Worm (Caenorhabditis elegans) whole organism, L4 larva: ENCODE measurements around the gene Y54G2A.40.

Experiments
- D1046.2 ChIP-seq: fragments of 200-800 bp; sonication (Bioruptor generic); IDR thresholded peaks from 2 replicates; pipeline ENCODE4 v1.3.6; 2022; ENCODE audit warnings: missing genetic modification characterization, missing compliant biosample characterization
- F26F4.8 ChIP-seq: fragments of 200-800 bp; sonication (Bioruptor generic); conservative IDR thresholded peaks from 2 replicates; pipeline ENCODE4 v1.3.6; 2022; ENCODE audit warnings: missing genetic modification characterization, missing compliant biosample characterization
- R02D3.7 ChIP-seq: fragments of 150-350 bp; sonication (generic microtip); optimal IDR thresholded peaks from 3 replicates; lab custom pipeline; 2014; ENCODE audit warnings: missing biosample characterization, missing genetic modification characterization
- T26A8.4 ChIP-seq: fragments of 200-800 bp; sonication (Bioruptor generic); IDR thresholded peaks from 2 replicates; pipeline ENCODE4 v1.3.6; 2022; ENCODE audit warnings: missing genetic modification characterization, missing compliant biosample characterization
- Y5F2A.4 ChIP-seq: fragments of 200-800 bp; sonication (Bioruptor generic); optimal IDR thresholded peaks from 2 replicates; lab custom pipeline; 2018; ENCODE audit warnings: mild to moderate bottlenecking, missing genetic modification characterization, missing compliant biosample characterization
- ZK546.5 ChIP-seq, 2 experiments: sonication (generic microtip); optimal IDR thresholded peaks; 2 replicates each; lab custom pipeline; 2017; ENCODE audit warnings: missing biosample characterization in 2 of 2, missing genetic modification characterization in 2 of 2
- aha-1 ChIP-seq: fragments of 150-350 bp; peaks from one replicate; lab custom pipeline; 2014; ENCODE audit warnings: missing biosample characterization, missing genetic modification characterization
- ama-1 ChIP-seq: fragments of 150-350 bp; optimal IDR thresholded peaks from 2 replicates; lab custom pipeline; 2014; ENCODE audit warnings: inconsistent platforms, mixed read lengths
- arid-1 ChIP-seq: fragments of 200-800 bp; sonication (Bioruptor generic); conservative IDR thresholded peaks from 2 replicates; pipeline ENCODE4 v1.3.6; 2022; ENCODE audit warnings: missing genetic modification reagents, missing genetic modification characterization, missing compliant biosample characterization
- ceh-20 ChIP-seq: fragments of 200-800 bp; sonication (Bioruptor generic); IDR thresholded peaks from 2 replicates; pipeline ENCODE4 v1.3.6; 2022; ENCODE audit warnings: missing genetic modification reagents, missing genetic modification characterization, missing compliant biosample characterization
- ceh-32 ChIP-seq: sonication (generic microtip); optimal IDR thresholded peaks from 2 replicates; lab custom pipeline; 2016; ENCODE audit warnings: mild to moderate bottlenecking, missing genetic modification characterization, missing compliant biosample characterization; ENCODE audit not compliant: poor library complexity
- ceh-44 ChIP-seq: fragments of 200-800 bp; sonication (Bioruptor generic); IDR thresholded peaks from 2 replicates; pipeline ENCODE4 v1.3.6; 2022; ENCODE audit warnings: missing genetic modification reagents, missing genetic modification characterization, missing compliant biosample characterization
- ceh-62 ChIP-seq: sonication (generic microtip); optimal IDR thresholded peaks from 2 replicates; lab custom pipeline; 2017; ENCODE audit warnings: missing biosample characterization, missing genetic modification characterization
- daf-16 ChIP-seq, 3 experiments: sonication (generic microtip); optimal IDR thresholded peaks; 2 replicates each; lab custom pipeline; 2016 to 2017; ENCODE audit warnings: missing genetic modification characterization in 3 of 3, missing genetic modification reagents in 3 of 3, mild to moderate bottlenecking in 2 of 3, missing compliant biosample characterization in 2 of 3, missing biosample characterization in 1 of 3, moderate library complexity in 1 of 3
- dmd-6 ChIP-seq: fragments of 200-800 bp; sonication (Bioruptor generic); IDR thresholded peaks from 2 replicates; pipeline ENCODE4 v1.3.6; 2022; ENCODE audit warnings: missing genetic modification reagents, missing genetic modification characterization, missing compliant biosample characterization
- dmd-8 ChIP-seq: fragments of 200-800 bp; sonication (Bioruptor generic); IDR thresholded peaks from 2 replicates; pipeline ENCODE4 v1.3.6; 2022; ENCODE audit warnings: missing genetic modification characterization, missing compliant biosample characterization
- duxl-1 ChIP-seq: sonication (generic microtip); optimal IDR thresholded peaks from 2 replicates; lab custom pipeline; 2016; ENCODE audit warnings: mild to moderate bottlenecking, missing genetic modification characterization, moderate library complexity, missing compliant biosample characterization; ENCODE audit not compliant: poor library complexity
- fkh-10 ChIP-seq: fragments of 150-350 bp; optimal IDR thresholded peaks from 2 replicates; lab custom pipeline; 2014; ENCODE audit warnings: missing biosample characterization, missing genetic modification reagents, missing genetic modification characterization
- gei-8 ChIP-seq: fragments of 200-800 bp; sonication (Bioruptor generic); optimal IDR thresholded peaks from 2 replicates; lab custom pipeline; 2018; ENCODE audit warnings: mild to moderate bottlenecking, missing genetic modification characterization, missing compliant biosample characterization
- hlh-11 ChIP-seq: fragments of 200-800 bp; sonication (Bioruptor generic); optimal IDR thresholded peaks from 2 replicates; lab custom pipeline; 2018; ENCODE audit warnings: mild to moderate bottlenecking, missing genetic modification characterization, missing compliant biosample characterization
- hlh-30 ChIP-seq: sonication (generic microtip); optimal IDR thresholded peaks from 2 replicates; lab custom pipeline; 2017; ENCODE audit warnings: antibody characterized with exemption, mild to moderate bottlenecking, missing genetic modification characterization, missing compliant biosample characterization; ENCODE audit not compliant: insufficient read depth
- jun-1 ChIP-seq: fragments of 150-350 bp; optimal IDR thresholded peaks from 2 replicates; lab custom pipeline; 2014; ENCODE audit warnings: missing biosample characterization, missing genetic modification reagents, missing genetic modification characterization
- lim-7 ChIP-seq: fragments of 200-800 bp; sonication (Bioruptor generic); IDR thresholded peaks from 2 replicates; pipeline ENCODE4 v1.3.6; 2022; ENCODE audit warnings: missing genetic modification characterization, missing compliant biosample characterization
- lin-1 ChIP-seq: fragments of 200-800 bp; sonication (Bioruptor generic); IDR thresholded peaks from 2 replicates; pipeline ENCODE4 v1.3.6; 2022; ENCODE audit warnings: missing genetic modification reagents, missing genetic modification characterization, missing compliant biosample characterization
- lin-38 ChIP-seq: fragments of 200-800 bp; sonication (Bioruptor generic); IDR thresholded peaks from 2 replicates; pipeline ENCODE4 v1.3.6; 2022; ENCODE audit warnings: missing genetic modification reagents, missing genetic modification characterization, missing compliant biosample characterization
- lsy-2 ChIP-seq, 2 experiments: fragments of 150-350 bp in 1 of 2; sonication (generic microtip) in 1 of 2; optimal IDR thresholded peaks; 2 replicates each; lab custom pipeline; 2014 to 2017; ENCODE audit warnings: missing biosample characterization in 2 of 2, missing genetic modification characterization in 2 of 2
- mdt-29 ChIP-seq: fragments of 200-800 bp; sonication (Bioruptor generic); IDR thresholded peaks from 2 replicates; pipeline ENCODE4 v1.3.6; 2022; ENCODE audit warnings: missing genetic modification reagents, missing genetic modification characterization, missing compliant biosample characterization
- mep-1 ChIP-seq: fragments of 150-350 bp; sonication (generic microtip); optimal IDR thresholded peaks from 3 replicates; lab custom pipeline; 2014; ENCODE audit warnings: missing biosample characterization, missing genetic modification characterization
- mes-2 ChIP-seq: sonication (generic microtip); optimal IDR thresholded peaks from 2 replicates; lab custom pipeline; 2016; ENCODE audit warnings: missing genotype, mild to moderate bottlenecking, missing genetic modification characterization, missing compliant biosample characterization; ENCODE audit not compliant: poor library complexity, severe bottlenecking
- mxl-2 ChIP-seq: fragments of 200-800 bp; sonication (Bioruptor generic); conservative IDR thresholded peaks from 2 replicates; pipeline ENCODE4 v1.3.6; 2022; ENCODE audit warnings: missing genetic modification reagents, missing genetic modification characterization, missing compliant biosample characterization
- mxl-3 ChIP-seq: fragments of 200-800 bp; sonication (Bioruptor generic); optimal IDR thresholded peaks from 2 replicates; lab custom pipeline; 2018; ENCODE audit warnings: mild to moderate bottlenecking, missing genetic modification characterization, missing compliant biosample characterization
- nhr-11 ChIP-seq: fragments of 150-350 bp; optimal IDR thresholded peaks from 2 replicates; lab custom pipeline; 2014; ENCODE audit warnings: missing biosample characterization, missing genetic modification characterization
- nhr-237 ChIP-seq: sonication (generic microtip); optimal IDR thresholded peaks from 2 replicates; lab custom pipeline; 2017; ENCODE audit warnings: missing biosample characterization, missing genetic modification characterization
- nhr-28 ChIP-seq: fragments of 150-350 bp; optimal IDR thresholded peaks from 2 replicates; lab custom pipeline; 2014; ENCODE audit warnings: missing biosample characterization, missing genetic modification characterization
- nhr-48 ChIP-seq: sonication (generic microtip); optimal IDR thresholded peaks from 2 replicates; lab custom pipeline; 2016; ENCODE audit warnings: mild to moderate bottlenecking, missing genetic modification characterization, missing compliant biosample characterization
- nhr-6 ChIP-seq: fragments of 150-350 bp; optimal IDR thresholded peaks from 2 replicates; lab custom pipeline; 2014; ENCODE audit warnings: missing biosample characterization, missing genetic modification characterization
- pqm-1 ChIP-seq: sonication (generic microtip); optimal IDR thresholded peaks from 2 replicates; lab custom pipeline; 2017; ENCODE audit warnings: missing biosample characterization, missing genetic modification characterization
- set-16 ChIP-seq: fragments of 200-800 bp; sonication (Bioruptor generic); IDR thresholded peaks from 2 replicates; pipeline ENCODE4 v1.3.6; 2022; ENCODE audit warnings: missing genetic modification reagents, missing genetic modification characterization, missing compliant biosample characterization
- snpc-4 ChIP-seq: fragments of 150-350 bp; optimal IDR thresholded peaks from 2 replicates; lab custom pipeline; 2014; ENCODE audit warnings: missing biosample characterization, missing genetic modification characterization
- spr-3 ChIP-seq: fragments of 200-800 bp; sonication (Bioruptor generic); optimal IDR thresholded peaks from 2 replicates; lab custom pipeline; 2018; ENCODE audit warnings: mild to moderate bottlenecking, missing genetic modification characterization, missing compliant biosample characterization
- tra-1 ChIP-seq: fragments of 200-800 bp; sonication (Bioruptor generic); IDR thresholded peaks from 2 replicates; pipeline ENCODE4 v1.3.6; 2022; ENCODE audit warnings: missing genetic modification reagents, missing genetic modification characterization, missing compliant biosample characterization
- unc-62 ChIP-seq, 3 experiments: fragments of 150-350 bp in 1 of 3; sonication (generic microtip); optimal IDR thresholded peaks in 2 of 3; peaks in 1 of 3; 1 replicate in 1 of 3; 2 replicates in 2 of 3; lab custom pipeline; 2014 to 2017; ENCODE audit warnings: missing biosample characterization in 3 of 3, missing genetic modification characterization in 3 of 3, missing genetic modification reagents in 3 of 3, missing genotype in 1 of 3

The Y54G2A.40 gene

DNA sequence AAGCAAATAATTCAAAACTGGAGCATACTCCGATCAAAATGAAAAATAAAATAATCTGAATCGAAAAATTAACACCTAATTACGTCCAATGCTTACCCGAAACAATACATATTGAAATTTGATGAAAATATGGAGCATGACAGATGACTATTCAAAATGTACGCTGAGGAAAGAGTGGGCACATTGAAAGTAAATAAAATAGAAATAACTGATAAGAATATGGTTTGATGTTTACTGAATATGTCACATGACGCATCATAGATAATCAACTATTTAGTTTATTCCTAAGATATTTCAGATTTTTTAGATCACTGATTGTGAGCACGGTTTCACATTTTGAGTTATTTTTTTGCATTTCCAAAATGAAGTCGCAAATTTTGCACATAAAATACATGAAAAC, 47.9 kb upstream of the Y54G2A.40 start, which contains the start of gene Y54G2A.52 (continued):
- TF ChIP-seq gei-8 (GFP tag; lab: Kevin White, UChicago) (no peak), mxl-3 (GFP tag; lab: Kevin White, UChicago) (no peak), set-16 (GFP tag; lab: Robert Waterston, UW) (no peak), pqm-1 (tag; lab: Kevin White, UChicago) (peak; percentile 63), nhr-11 (tag; lab: Kevin White, UChicago) (no peak)

DNA sequence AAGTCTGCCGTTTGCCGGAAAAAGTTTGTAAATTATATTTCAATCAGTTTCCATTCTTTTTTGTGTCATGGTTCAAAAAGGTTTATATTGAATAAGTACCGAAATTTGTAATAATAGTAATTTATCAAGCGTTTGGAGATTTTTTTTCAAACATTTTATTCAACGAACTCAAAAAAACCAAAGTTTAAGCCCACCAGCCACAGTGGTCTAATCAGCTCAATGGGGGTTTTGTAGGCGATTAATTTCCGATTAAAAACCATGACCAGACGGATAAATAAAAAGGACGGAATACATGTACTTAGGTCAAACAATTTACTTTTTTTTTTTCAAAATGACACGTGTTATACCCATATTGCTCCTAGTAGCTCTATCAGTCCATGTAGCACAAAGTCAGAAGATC, 46.9 kb upstream of the Y54G2A.40 start, which contains the start of gene Y54G2A.10:
Y54G2A.10 (plus strand) TSS at position 301 of the 400 bp plus-strand sequence.
- TF ChIP-seq hlh-30 (tag; lab: Kevin White, UChicago) = no peak
- no peak for TF ChIP-seq lsy-2 (tag; optimal IDR thresholded peaks at IDR 0.05; lab: Kevin White, UChicago)
- TF ChIP-seq aha-1 (tag; lab: Kevin White, UChicago) = no peak
- TF ChIP-seq gei-8 (GFP tag; lab: Kevin White, UChicago) = no peak
- TF ChIP-seq mxl-2 (GFP tag; lab: Robert Waterston, UW) = no peak
- TF ChIP-seq D1046.2 (GFP tag; lab: Robert Waterston, UW) = no peak
- no peak for TF ChIP-seq ceh-20 (GFP tag; lab: Robert Waterston, UW)
- no peak for TF ChIP-seq daf-16 (GFP tag; optimal IDR thresholded peaks at IDR 0.05; lab: Kevin White, UChicago)
- TF ChIP-seq daf-16 (tag; optimal IDR thresholded peaks at IDR 0.05; lab: Kevin White, UChicago) = no peak
- no peak for TF ChIP-seq T26A8.4 (GFP tag; lab: Robert Waterston, UW)
- TF ChIP-seq ama-1 (lab: Kevin White, UChicago) = no peak
- TF ChIP-seq fkh-10 (GFP tag; lab: Kevin White, UChicago) = no peak
- TF ChIP-seq nhr-28 (tag; lab: Kevin White, UChicago) = no peak
- no peak for TF ChIP-seq nhr-6 (tag; lab: Kevin White, UChicago)
- no peak for TF ChIP-seq jun-1
- no peak for TF ChIP-seq nhr-48 (tag; lab: Kevin White, UChicago)
- TF ChIP-seq lin-1 (GFP tag; lab: Robert Waterston, UW) = no peak
- no peak for TF ChIP-seq hlh-11 (tag; lab: Kevin White, UChicago)
- no peak for TF ChIP-seq ZK546.5 (tag; optimal IDR thresholded peaks at IDR 0.05; lab: Kevin White, UChicago)
- TF ChIP-seq, all 104 proteins: peak for 0

DNA sequence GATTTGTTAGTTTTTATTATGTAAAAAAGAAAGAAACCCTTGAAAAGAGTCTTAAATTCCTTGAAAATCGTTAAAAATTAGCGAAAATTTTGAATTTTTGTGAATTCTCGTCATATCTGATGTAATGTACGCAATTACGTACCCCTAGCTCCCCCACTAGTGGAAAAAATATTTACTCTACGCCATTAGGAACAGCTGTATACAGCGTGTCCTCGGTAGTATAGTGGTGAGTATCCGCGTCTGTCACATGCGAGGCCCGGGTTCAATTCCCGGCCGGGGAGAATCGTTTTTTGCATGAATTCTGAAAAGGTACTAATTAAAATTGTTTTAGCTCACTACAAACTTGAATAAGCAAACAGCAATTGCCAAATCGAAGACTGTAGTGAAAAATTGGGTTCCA, 46.4 kb upstream of the Y54G2A.40 start:
- TF ChIP-seq aha-1 (tag; lab: Kevin White, UChicago) = peak; percentile 49
- TF ChIP-seq lin-38 (GFP tag; lab: Robert Waterston, UW) = peak; percentile 36; the same call in 1 of the 2 replicates
- TF ChIP-seq duxl-1 (tag; lab: Kevin White, UChicago) = no peak
- TF ChIP-seq R02D3.7 (tag; lab: Kevin White, UChicago) = no peak
- TF ChIP-seq nhr-48 (tag; lab: Kevin White, UChicago) = no peak

DNA sequence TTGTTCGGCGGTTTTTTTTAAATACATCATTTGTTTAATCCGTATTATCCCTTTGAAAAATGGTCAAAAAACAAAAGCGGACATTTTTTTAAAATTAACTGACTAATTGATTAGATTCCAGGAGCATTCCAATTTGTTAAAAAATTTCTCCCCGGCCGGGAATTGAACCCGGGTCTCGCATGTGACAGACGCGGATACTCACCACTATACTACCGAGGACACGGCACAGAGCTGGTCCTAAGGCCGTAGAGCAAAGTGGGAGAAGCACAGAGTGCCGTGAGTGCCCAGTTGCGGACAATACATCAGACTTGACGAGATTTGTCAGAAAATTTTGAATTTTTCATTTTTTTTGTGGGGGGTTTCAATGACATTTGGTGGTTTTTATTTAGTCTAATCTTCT, 45.3 kb upstream of the Y54G2A.40 start:
- TF ChIP-seq fkh-10 (GFP tag; lab: Kevin White, UChicago) (no peak), nhr-28 (tag; lab: Kevin White, UChicago) (no peak), ama-1 (lab: Kevin White, UChicago) (no peak), ceh-20 (GFP tag; lab: Robert Waterston, UW) (peak; percentile 29; the same call in 1 of the 2 replicates), mdt-29 (GFP tag; lab: Robert Waterston, UW) (peak; percentile 66), mes-2 (tag; lab: Kevin White, UChicago) (peak; percentile 61), ceh-62 (tag; lab: Kevin White, UChicago) (no peak), F26F4.8 (peak; percentile 89), unc-62 (GFP tag; optimal IDR thresholded peaks at IDR 0.05 in 1 of 2; lab: Kevin White, UChicago) (no peak), unc-62 (tag; optimal IDR thresholded peaks at IDR 0.05; lab: Kevin White, UChicago) (no peak), dmd-8 (GFP tag; lab: Robert Waterston, UW) (peak; percentile 75), aha-1 (tag; lab: Kevin White, UChicago) (peak; percentile 81), nhr-11 (tag; lab: Kevin White, UChicago) (no peak), tra-1 (GFP tag; lab: Robert Waterston, UW) (peak; percentile 28; the same call in 1 of the 2 replicates), ceh-32 (tag; lab: Kevin White, UChicago) (no peak), lim-7 (GFP tag; lab: Robert Waterston, UW) (peak; percentile 78), gei-8 (GFP tag; lab: Kevin White, UChicago) (peak; percentile 44), mep-1 (tag; lab: Kevin White, UChicago) (peak; percentile 55), Y5F2A.4 (GFP tag; lab: Kevin White, UChicago) (peak; percentile 20), arid-1 (peak; percentile 69), ceh-44 (peak; percentile 66; the same call in 1 of the 2 replicates), mxl-3 (GFP tag; lab: Kevin White, UChicago) (peak; percentile 17), snpc-4 (no peak), duxl-1 (tag; lab: Kevin White, UChicago) (peak; percentile 49), nhr-237 (tag; lab: Kevin White, UChicago) (no peak), spr-3 (GFP tag; lab: Kevin White, UChicago) (no peak), dmd-6 (GFP tag; lab: Robert Waterston, UW) (peak; percentile 36; the same call in 1 of the 2 replicates)
